Worm (Caenorhabditis elegans): ENCODE results near the gene B0285.6.

ce11 chrIII:4391319-4391718 is 41.4 kb downstream of the B0285.6 start:
- TF ChIP-seq nfya-1 (tag; optimal IDR thresholded peaks at IDR 0.05; ENCODE audit: insufficient read depth) (no peak), pha-4 (tag; optimal IDR thresholded peaks at IDR 0.05) (no peak), lin-39 (tag; optimal IDR thresholded peaks at IDR 0.05) (no peak), nhr-77 (tag; optimal IDR thresholded peaks at IDR 0.05) (no peak), skn-1 (tag; optimal IDR thresholded peaks at IDR 0.05) (no peak), aly-2 (tag; optimal IDR thresholded peaks at IDR 0.05) (no peak), ama-1 (optimal IDR thresholded peaks at IDR 0.05) (no peak), nhr-12 (tag; optimal IDR thresholded peaks at IDR 0.05) (no peak), ceh-16 (tag; optimal IDR thresholded peaks at IDR 0.05) (no peak), ceh-82 (tag; optimal IDR thresholded peaks at IDR 0.05) (no peak), nhr-237 (tag; optimal IDR thresholded peaks at IDR 0.05) (no peak)
